Fruit fly (Drosophila melanogaster) whole organism, embryonic: ENCODE measurements around the gene Polr1C.

Experiments
- Ada2b ChIP-seq: fragments of 200-800 bp; sonication (Bioruptor generic); IDR thresholded peaks from 2 replicates; pipeline ENCODE4 v1.3.6; 2022; ENCODE audit warnings: missing biosample characterization, missing genetic modification characterization
- Bgb ChIP-seq: fragments of 200-800 bp; sonication (Bioruptor generic); IDR thresholded peaks from 2 replicates; pipeline ENCODE4 v1.3.6; 2022; ENCODE audit warnings: missing biosample characterization, missing genetic modification characterization; ENCODE audit not compliant: partially characterized antibody
- CG10209 ChIP-seq: fragments of 200-800 bp; sonication (Bioruptor generic); optimal IDR thresholded peaks from 3 replicates; lab custom pipeline; 2017; ENCODE audit warnings: missing biosample characterization, mild to moderate bottlenecking, missing genetic modification characterization, missing genetic modification reagents
- CG11085 ChIP-seq: fragments of 200-800 bp; sonication (Bioruptor generic); IDR thresholded peaks from 2 replicates; pipeline ENCODE4 v1.3.6; 2022; ENCODE audit warnings: missing biosample characterization, missing genetic modification characterization
- CG11093 ChIP-seq: fragments of 200-800 bp; sonication (Bioruptor generic); IDR thresholded peaks from 3 replicates; pipeline ENCODE4 v1.3.6; 2022; ENCODE audit warnings: missing biosample characterization, missing genetic modification characterization
- CG11456 ChIP-seq: fragments of 200-800 bp; sonication (Bioruptor generic); IDR thresholded peaks from 3 replicates; pipeline ENCODE4 v1.3.6; 2022; ENCODE audit warnings: missing biosample characterization, missing genetic modification characterization
- CG13287 ChIP-seq: fragments of 200-800 bp; sonication (Bioruptor generic); IDR thresholded peaks from 2 replicates; pipeline ENCODE4 v1.3.6; 2022; ENCODE audit warnings: missing biosample characterization, missing genetic modification characterization; ENCODE audit not compliant: partially characterized antibody
- CG14014 ChIP-seq: fragments of 200-800 bp; sonication (Bioruptor generic); IDR thresholded peaks from 2 replicates; pipeline ENCODE4 v1.3.6; 2022; ENCODE audit warnings: missing biosample characterization, missing genetic modification characterization
- CG18764 ChIP-seq: fragments of 200-800 bp; sonication (Bioruptor generic); optimal IDR thresholded peaks from 3 replicates; lab custom pipeline; 2016; ENCODE audit warnings: missing biosample characterization, missing genetic modification characterization
- CG3281 ChIP-seq: fragments of 200-800 bp; sonication (Bioruptor generic); optimal IDR thresholded peaks from 3 replicates; lab custom pipeline; 2017; ENCODE audit warnings: missing biosample characterization, mild to moderate bottlenecking, missing genetic modification characterization
- CG34224 ChIP-seq: fragments of 200-800 bp; sonication (Bioruptor generic); IDR thresholded peaks from 3 replicates; pipeline ENCODE4 v1.3.6; 2022; ENCODE audit warnings: missing biosample characterization, missing genetic modification characterization; ENCODE audit not compliant: partially characterized antibody
- CG34422 ChIP-seq: fragments of 200-800 bp; sonication (Bioruptor generic); IDR thresholded peaks from 3 replicates; pipeline ENCODE4 v1.3.6; 2022; ENCODE audit warnings: missing biosample characterization, missing genetic modification characterization
- CG3847 ChIP-seq: fragments of 200-800 bp; sonication (Bioruptor generic); IDR thresholded peaks from 2 replicates; pipeline ENCODE4 v1.3.6; 2022; ENCODE audit warnings: missing biosample characterization, missing genetic modification characterization
- CG4282 ChIP-seq: fragments of 200-800 bp; sonication (Bioruptor generic); optimal IDR thresholded peaks from 2 replicates; lab custom pipeline; 2016; ENCODE audit warnings: missing biosample characterization, missing genetic modification characterization
- CG6689 ChIP-seq: fragments of 200-800 bp; sonication (Bioruptor generic); IDR thresholded peaks from 2 replicates; pipeline ENCODE4 v1.3.6; 2022; ENCODE audit warnings: missing biosample characterization, missing genetic modification characterization
- CG7271 ChIP-seq: fragments of 200-800 bp; sonication (Bioruptor generic); optimal IDR thresholded peaks from 2 replicates; lab custom pipeline; 2018; ENCODE audit warnings: missing biosample characterization, mild to moderate bottlenecking, missing genetic modification characterization, moderate library complexity
- CG9932 ChIP-seq: fragments of 200-800 bp; sonication (Bioruptor generic); IDR thresholded peaks from 2 replicates; pipeline ENCODE4 v1.3.6; 2022; ENCODE audit warnings: missing biosample characterization, missing genetic modification characterization
- Camta ChIP-seq: fragments of 200-800 bp; sonication (Bioruptor generic); optimal IDR thresholded peaks from 2 replicates; lab custom pipeline; 2016; ENCODE audit warnings: missing biosample characterization, missing genetic modification characterization
- D19A ChIP-seq: fragments of 200-800 bp; optimal IDR thresholded peaks from 3 replicates; lab custom pipeline; 2019; ENCODE audit warnings: missing biosample characterization, mild to moderate bottlenecking, missing genetic modification characterization, moderate library complexity
- Ets65A ChIP-seq: fragments of 200-800 bp; sonication (Bioruptor generic); peaks from one replicate; lab custom pipeline; 2016; ENCODE audit warnings: missing biosample characterization, missing genetic modification characterization
- Gug ChIP-seq: fragments of 200-800 bp; sonication (Bioruptor generic); IDR thresholded peaks from 4 replicates; pipeline ENCODE4 v1.3.6; 2022; ENCODE audit warnings: missing biosample characterization, missing genetic modification characterization
- HmgD ChIP-seq: fragments of 200-800 bp; sonication (Bioruptor generic); optimal IDR thresholded peaks from 3 replicates; lab custom pipeline; 2016; ENCODE audit warnings: missing biosample characterization, missing genetic modification characterization
- HmgZ ChIP-seq: fragments of 200-800 bp; sonication (Bioruptor generic); optimal IDR thresholded peaks from 2 replicates; lab custom pipeline; 2018; ENCODE audit warnings: missing biosample characterization, mild to moderate bottlenecking, missing genetic modification characterization
- Hr39 ChIP-seq: fragments of >200 bp; optimal IDR thresholded peaks from 2 replicates; lab custom pipeline; 2017
- MBD-R2 ChIP-seq: fragments of 200-800 bp; sonication (Bioruptor generic); IDR thresholded peaks from 2 replicates; pipeline ENCODE4 v1.3.6; 2022; ENCODE audit warnings: missing biosample characterization, missing genetic modification characterization
- Med ChIP-seq: fragments of 200-800 bp; sonication (Bioruptor generic); peaks from one replicate; lab custom pipeline; 2016; ENCODE audit warnings: missing biosample characterization, missing genetic modification characterization, mild to moderate bottlenecking, inconsistent platforms, moderate library complexity
- NC2α ChIP-seq: fragments of 200-800 bp; sonication (Bioruptor generic); optimal IDR thresholded peaks from 2 replicates; lab custom pipeline; 2016; ENCODE audit warnings: missing biosample characterization, missing genetic modification characterization
- Sry-β ChIP-seq: fragments of 200-800 bp; sonication (Bioruptor generic); optimal IDR thresholded peaks from 2 replicates; lab custom pipeline; 2018; ENCODE audit warnings: missing biosample characterization, mild to moderate bottlenecking, missing genetic modification characterization, moderate library complexity
- chinmo ChIP-seq: fragments of 200-800 bp; sonication (Bioruptor generic); IDR thresholded peaks from 4 replicates; pipeline ENCODE4 v1.3.6; 2022; ENCODE audit warnings: missing biosample characterization, missing genetic modification characterization; ENCODE audit not compliant: partially characterized antibody
- corto ChIP-seq: fragments of 200-800 bp; sonication (Bioruptor generic); optimal IDR thresholded peaks from 2 replicates; lab custom pipeline; 2016; ENCODE audit warnings: missing biosample characterization, mild to moderate bottlenecking, missing genetic modification characterization, moderate library complexity
- crc ChIP-seq: fragments of 200-800 bp; sonication (Bioruptor generic); optimal IDR thresholded peaks from 2 replicates; lab custom pipeline; 2016; ENCODE audit warnings: missing biosample characterization, missing genetic modification characterization
- emc ChIP-seq: fragments of 200-800 bp; sonication (Bioruptor generic); optimal IDR thresholded peaks from 2 replicates; lab custom pipeline; 2016; ENCODE audit warnings: missing biosample characterization, missing genetic modification characterization
- ems ChIP-seq: fragments of 200-800 bp; sonication (Bioruptor generic); optimal IDR thresholded peaks from 3 replicates; lab custom pipeline; 2016; ENCODE audit warnings: missing biosample characterization, missing genetic modification characterization
- grau ChIP-seq: fragments of 200-800 bp; optimal IDR thresholded peaks from 3 replicates; lab custom pipeline; 2019; ENCODE audit warnings: missing biosample characterization, mild to moderate bottlenecking, missing genetic modification characterization, moderate library complexity
- kay ChIP-seq: fragments of 200-800 bp; sonication (Bioruptor generic); optimal IDR thresholded peaks from 2 replicates; lab custom pipeline; 2016; ENCODE audit warnings: missing biosample characterization, missing genetic modification characterization
- kni ChIP-seq: fragments of 200-800 bp; sonication (Bioruptor generic); optimal IDR thresholded peaks from 3 replicates; lab custom pipeline; 2017; ENCODE audit warnings: mild to moderate bottlenecking, missing biosample characterization, missing genetic modification reagents, missing genetic modification characterization
- maf-S ChIP-seq: fragments of 200-800 bp; sonication (Bioruptor generic); optimal IDR thresholded peaks from 2 replicates; lab custom pipeline; 2016; ENCODE audit warnings: missing biosample characterization, missing genetic modification characterization
- mam ChIP-seq: fragments of 200-800 bp; sonication (Bioruptor generic); optimal IDR thresholded peaks from 3 replicates; lab custom pipeline; 2016; ENCODE audit warnings: missing biosample characterization, missing genetic modification characterization
- nerfin-2 ChIP-seq: fragments of 200-800 bp; sonication (Bioruptor generic); IDR thresholded peaks from 2 replicates; pipeline ENCODE4 v1.3.6; 2022; ENCODE audit warnings: missing biosample characterization, missing genetic modification characterization; ENCODE audit not compliant: partially characterized antibody
- odd ChIP-seq: fragments of 200-800 bp; sonication (Bioruptor generic); optimal IDR thresholded peaks from 2 replicates; lab custom pipeline; 2017; ENCODE audit warnings: missing biosample characterization, mild to moderate bottlenecking, missing genetic modification characterization
- otp ChIP-seq: fragments of 200-800 bp; sonication (Bioruptor generic); IDR thresholded peaks from 3 replicates; pipeline ENCODE4, ENCODE4 v1.3.6; 2022; ENCODE audit warnings: missing biosample characterization, missing genetic modification characterization
- pan ChIP-seq, 4 experiments: fragments of >200 bp in 3 of 4; fragments of 200-800 bp in 1 of 4; sonication (Bioruptor generic) in 1 of 4; optimal IDR thresholded peaks in 3 of 4; IDR thresholded peaks in 1 of 4; 2 replicates each; pipeline versions ENCODE4 v1.3.6 to Lab custom; 2017 to 2022; ENCODE audit warnings: missing biosample characterization in 2 of 4, missing genetic modification characterization in 2 of 4, mixed read lengths in 1 of 4
- phol ChIP-seq: fragments of 200-800 bp; sonication (Bioruptor generic); optimal IDR thresholded peaks from 3 replicates; lab custom pipeline; 2018; ENCODE audit warnings: missing biosample characterization, mild to moderate bottlenecking, missing genetic modification characterization, moderate library complexity
- schlank ChIP-seq: fragments of 200-800 bp; sonication (Bioruptor generic); optimal IDR thresholded peaks from 2 replicates; lab custom pipeline; 2018; ENCODE audit warnings: missing biosample characterization, mild to moderate bottlenecking, missing genetic modification characterization
- slbo ChIP-seq: fragments of 200-800 bp; sonication (Bioruptor generic); IDR thresholded peaks from 2 replicates; pipeline ENCODE4 v1.3.6; 2022; ENCODE audit warnings: missing biosample characterization, missing genetic modification characterization
- sr ChIP-seq: fragments of 200-800 bp; sonication (Bioruptor generic); IDR thresholded peaks from 3 replicates; pipeline ENCODE4 v1.3.6; 2022; ENCODE audit warnings: missing biosample characterization, missing genetic modification characterization
- yki ChIP-seq: fragments of >200 bp; optimal IDR thresholded peaks from 3 replicates; lab custom pipeline; 2018
- z ChIP-seq: fragments of 200-800 bp; sonication (Bioruptor generic); IDR thresholded peaks from 3 replicates; pipeline ENCODE4 v1.3.6; 2022; ENCODE audit warnings: missing biosample characterization, missing genetic modification characterization
- zfh1 ChIP-seq: fragments of 200-800 bp; sonication (Bioruptor generic); IDR thresholded peaks from 3 replicates; pipeline ENCODE4 v1.3.6; 2022; ENCODE audit warnings: missing biosample characterization, missing genetic modification characterization
- zfh2 ChIP-seq: fragments of 200-800 bp; sonication (Bioruptor generic); optimal IDR thresholded peaks from 2 replicates; lab custom pipeline; 2016; ENCODE audit warnings: missing biosample characterization, missing genetic modification characterization

Polr1C gene

dm6 chr2L:4958111-4958510 lies 10.7 kb upstream of the Polr1C start, which contains the start of gene CG34124:
Gene CG34124, plus strand, starts transcription at chr2L:4958411.
- TF ChIP-seq HmgD: no peak
- TF ChIP-seq CG3281: no peak

- TF ChIP-seq Ada2b (GFP tag; lab: Robert Waterston, UW): no peak
- TF ChIP-seq CG11085 (GFP tag; lab: Robert Waterston, UW): no peak
- peak; percentile 26; the same call in 1 of the 2 replicates for TF ChIP-seq CG3847 (GFP tag; lab: Robert Waterston, UW)
- TF ChIP-seq kay (GFP tag; lab: Kevin White, UChicago): peak; percentile 97
- no peak for TF ChIP-seq kni (GFP tag; lab: Kevin White, UChicago)
- TF ChIP-seq CG34224 (GFP tag; lab: Robert Waterston, UW): no peak
- TF ChIP-seq CG11456 (GFP tag; lab: Robert Waterston, UW): 0 out of 3 replicates have a peak, but pooled peaks have one; percentile 47
- no peak for TF ChIP-seq pan (optimal IDR thresholded peaks at IDR 0.05; lab: Kevin White, UChicago)
- peak in 1 of 2 experiments; percentile 32 for TF ChIP-seq pan (GFP tag; optimal IDR thresholded peaks at IDR 0.05 in 1 of 2, IDR thresholded peaks at IDR 0.05 in 1 of 2)
- TF ChIP-seq CG11093 (GFP tag; lab: Robert Waterston, UW): no peak
- no peak for TF ChIP-seq nerfin-2
- TF ChIP-seq CG10209: no peak
- no peak for TF ChIP-seq CG6689 (GFP tag; lab: Robert Waterston, UW)
- TF ChIP-seq chinmo (GFP tag; lab: Robert Waterston, UW): peak; percentile 68; the same call in 1 of the 4 replicates
- no peak for TF ChIP-seq CG7271 (tag; lab: Kevin White, UChicago)
- TF ChIP-seq zfh1: peak; percentile 20; the same call in 1 of the 3 replicates
- TF ChIP-seq Ets65A (GFP tag; lab: Kevin White, UChicago): peak; percentile 82
- TF ChIP-seq CG14014: 0 out of 2 replicates have a peak, but pooled peaks have one; percentile 11
- TF ChIP-seq CG4282 (GFP tag; lab: Kevin White, UChicago): no peak
- peak; percentile 91 for TF ChIP-seq Sry-β (GFP tag; lab: Kevin White, UChicago)
- no peak for TF ChIP-seq grau (tag; lab: Kevin White, UChicago)
- TF ChIP-seq HmgZ (tag; lab: Kevin White, UChicago): peak; percentile 13
- TF ChIP-seq Hr39 (lab: Kevin White, UChicago): no peak
- TF ChIP-seq CG13287 (GFP tag; lab: Robert Waterston, UW): peak; percentile 22; the same call in 1 of the 2 replicates
- 0 out of 3 replicates have a peak, but pooled peaks have one; percentile 8 for TF ChIP-seq CG34422 (GFP tag; lab: Robert Waterston, UW)
- TF ChIP-seq Bgb (GFP tag; lab: Robert Waterston, UW): no peak
- TF ChIP-seq CG9932 (GFP tag; lab: Robert Waterston, UW): peak; percentile 44; the same call in 1 of the 2 replicates
- no peak for TF ChIP-seq corto (GFP tag; lab: Kevin White, UChicago)
- TF ChIP-seq schlank: no peak
- TF ChIP-seq Camta (GFP tag; lab: Kevin White, UChicago): peak; percentile 16
- TF ChIP-seq NC2α (GFP tag; lab: Kevin White, UChicago): no peak
- peak; percentile 14 for TF ChIP-seq mam
- TF ChIP-seq yki (lab: Kevin White, UChicago): no peak
- no peak for TF ChIP-seq otp
- TF ChIP-seq z (GFP tag; lab: Robert Waterston, UW): no peak
- TF ChIP-seq slbo: peak; percentile 32; the same call in 1 of the 2 replicates
- no peak for TF ChIP-seq emc (GFP tag; lab: Kevin White, UChicago)
- TF ChIP-seq crc (GFP tag; lab: Kevin White, UChicago): no peak
- no peak for TF ChIP-seq sr
- peak; percentile 82 for TF ChIP-seq MBD-R2 (GFP tag; lab: Robert Waterston, UW)
- TF ChIP-seq maf-S (GFP tag; lab: Kevin White, UChicago): no peak
- no peak for TF ChIP-seq zfh2 (GFP tag; lab: Kevin White, UChicago)
- TF ChIP-seq odd (GFP tag; lab: Kevin White, UChicago): no peak
- no peak for TF ChIP-seq Gug (GFP tag; lab: Robert Waterston, UW)
- no peak for TF ChIP-seq CG18764 (GFP tag; lab: Kevin White, UChicago)
- TF ChIP-seq phol: peak; percentile 11
- TF ChIP-seq D19A: no peak
- TF ChIP-seq ems (GFP tag; lab: Kevin White, UChicago): peak; percentile 10
- peak; percentile 67 for TF ChIP-seq Med (GFP tag; lab: Kevin White, UChicago)
Measured at dm6 chr2L:4965420-4965819, 3.4 kb upstream of the Polr1C start, which contains the start of gene CG34125. Gene CG34125, plus strand, starts transcription at chr2L:4965673.
